Fruit fly (Drosophila melanogaster) whole organism, wandering third instar larva: ENCODE measurements around the gene FoxK.

Source experiments
- CG32264 ChIP-seq: fragments of 200-800 bp; sonication (Bioruptor generic); optimal IDR thresholded peaks from 2 replicates; lab custom pipeline; 2016; ENCODE audit warnings: missing biosample characterization, missing genetic modification characterization
- CG9705 ChIP-seq: fragments of 200-800 bp; sonication (Bioruptor generic); optimal IDR thresholded peaks from 2 replicates; lab custom pipeline; 2018; ENCODE audit warnings: missing biosample characterization, mild to moderate bottlenecking, missing genetic modification characterization
- CrebA ChIP-seq: fragments of 200-800 bp; sonication (Bioruptor generic); optimal IDR thresholded peaks from 2 replicates; lab custom pipeline; 2016; ENCODE audit warnings: missing biosample characterization, mild to moderate bottlenecking, missing genetic modification characterization, borderline replicate concordance
- Dfd ChIP-seq: fragments of >200 bp; optimal IDR thresholded peaks from 2 replicates; lab custom pipeline; 2017; ENCODE audit warnings: missing biosample characterization, missing genetic modification characterization
- Dif ChIP-seq: fragments of 200-275, 200-300 bp; sonication (Bioruptor generic); optimal IDR thresholded peaks from 2 replicates; lab custom pipeline; 2018; ENCODE audit warnings: missing biosample characterization, missing genetic modification characterization; ENCODE audit not compliant: partially characterized antibody
- GATAd ChIP-seq: sonication (Bioruptor generic); optimal IDR thresholded peaks from 2 replicates; lab custom pipeline; 2016; ENCODE audit warnings: missing biosample characterization, missing genetic modification characterization
- HLH106 ChIP-seq: fragments of 200-800 bp; optimal IDR thresholded peaks from 3 replicates; lab custom pipeline; 2019; ENCODE audit warnings: missing biosample characterization, mild to moderate bottlenecking, missing genetic modification characterization, moderate library complexity
- Hr78 ChIP-seq: fragments of >200 bp; optimal IDR thresholded peaks from 2 replicates; lab custom pipeline; 2017; ENCODE audit warnings: missing biosample characterization, missing genetic modification characterization
- Hr83 ChIP-seq: fragments of 200-300 bp; sonication (Bioruptor generic); optimal IDR thresholded peaks from 2 replicates; lab custom pipeline; 2016; ENCODE audit warnings: missing biosample characterization, mild to moderate bottlenecking, missing genetic modification characterization, moderate library complexity; ENCODE audit not compliant: poor library complexity, severe bottlenecking
- Jra ChIP-seq: sonication (Bioruptor generic); optimal IDR thresholded peaks from 2 replicates; lab custom pipeline; 2016; ENCODE audit warnings: missing biosample characterization, missing genetic modification characterization
- N ChIP-seq: fragments of >200 bp; optimal IDR thresholded peaks from 2 replicates; lab custom pipeline; 2018; ENCODE audit warnings: missing biosample characterization, missing external identifiers, missing genetic modification characterization
- OdsH ChIP-seq: fragments of 200-800 bp; sonication (Bioruptor generic); optimal IDR thresholded peaks from 2 replicates; lab custom pipeline; 2016; ENCODE audit warnings: missing biosample characterization, mild to moderate bottlenecking, missing genetic modification characterization
- Rel ChIP-seq, 2 experiments: fragments of 200-800 bp; sonication (Bioruptor generic) in 1 of 2; optimal IDR thresholded peaks; 2 replicates in 1 of 2; 3 replicates in 1 of 2; lab custom pipeline; 2016 to 2019; ENCODE audit warnings: mild to moderate bottlenecking in 2 of 2, missing biosample characterization in 2 of 2, missing genetic modification characterization in 2 of 2, moderate library complexity in 1 of 2
- Sp1 ChIP-seq: fragments of 200-800 bp; sonication (Bioruptor generic); optimal IDR thresholded peaks from 3 replicates; lab custom pipeline; 2019; ENCODE audit warnings: missing biosample characterization, mild to moderate bottlenecking, missing genetic modification characterization, moderate library complexity
- brk ChIP-seq: fragments of 200-800 bp; sonication (Bioruptor generic); optimal IDR thresholded peaks from 2 replicates; lab custom pipeline; 2016; ENCODE audit warnings: missing biosample characterization, mild to moderate bottlenecking, missing genetic modification characterization
- dmrt93B ChIP-seq: fragments of 200-800 bp; sonication (Bioruptor generic); optimal IDR thresholded peaks from 2 replicates; lab custom pipeline; 2018; ENCODE audit warnings: missing biosample characterization, mild to moderate bottlenecking, missing genetic modification characterization
- ey ChIP-seq: fragments of 200-800 bp; sonication (Bioruptor generic); optimal IDR thresholded peaks from 2 replicates; lab custom pipeline; 2016; ENCODE audit warnings: missing biosample characterization, missing genetic modification characterization
- foxo ChIP-seq, 2 experiments: fragments of 200-800 bp; sonication (Bioruptor generic); optimal IDR thresholded peaks; 2 replicates in 1 of 2; 3 replicates in 1 of 2; lab custom pipeline; 2016 to 2017; ENCODE audit warnings: missing biosample characterization in 2 of 2, missing genetic modification characterization in 2 of 2
- fru ChIP-seq: fragments of 200-800 bp; sonication (Bioruptor generic); optimal IDR thresholded peaks from 3 replicates; lab custom pipeline; 2016; ENCODE audit warnings: missing biosample characterization, mild to moderate bottlenecking, missing genetic modification characterization
- h ChIP-seq: fragments of 200-800 bp; sonication (Bioruptor generic); optimal IDR thresholded peaks from 3 replicates; lab custom pipeline; 2016; ENCODE audit warnings: missing biosample characterization, mild to moderate bottlenecking, missing genetic modification characterization
- jim ChIP-seq: fragments of 175-275, 200-325 bp; sonication (Bioruptor generic); optimal IDR thresholded peaks from 2 replicates; lab custom pipeline; 2016; ENCODE audit warnings: missing biosample characterization, mild to moderate bottlenecking, missing genetic modification characterization
- lola ChIP-seq: fragments of >200 bp; optimal IDR thresholded peaks from 2 replicates; lab custom pipeline; 2017; ENCODE audit warnings: missing biosample characterization, missing genetic modification characterization
- pan ChIP-seq: fragments of >200 bp; optimal IDR thresholded peaks from 2 replicates; lab custom pipeline; 2017
- psq ChIP-seq: fragments of 200-800 bp; sonication (Bioruptor generic); optimal IDR thresholded peaks from 3 replicates; lab custom pipeline; 2017; ENCODE audit warnings: missing biosample characterization, mild to moderate bottlenecking, missing genetic modification characterization, moderate library complexity
- rgr ChIP-seq: fragments of 200-800 bp; sonication (Bioruptor generic); optimal IDR thresholded peaks from 3 replicates; lab custom pipeline; 2016; ENCODE audit warnings: missing biosample characterization, mild to moderate bottlenecking, missing genetic modification characterization
- sv ChIP-seq: fragments of 200-800 bp; sonication (Bioruptor generic); optimal IDR thresholded peaks from 3 replicates; lab custom pipeline; 2016; ENCODE audit warnings: missing biosample characterization, missing genetic modification characterization
- tai ChIP-seq: sonication (Bioruptor generic); optimal IDR thresholded peaks from 2 replicates; lab custom pipeline; 2016; ENCODE audit warnings: missing biosample characterization, missing genetic modification characterization
- usp ChIP-seq: fragments of >200 bp; optimal IDR thresholded peaks from 2 replicates; lab custom pipeline; 2017; ENCODE audit warnings: missing biosample characterization, missing genetic modification characterization
- woc ChIP-seq: sonication (Bioruptor generic); optimal IDR thresholded peaks from 2 replicates; lab custom pipeline; 2016; ENCODE audit warnings: missing biosample characterization, mild to moderate bottlenecking, missing genetic modification characterization

FoxK gene

DNA sequence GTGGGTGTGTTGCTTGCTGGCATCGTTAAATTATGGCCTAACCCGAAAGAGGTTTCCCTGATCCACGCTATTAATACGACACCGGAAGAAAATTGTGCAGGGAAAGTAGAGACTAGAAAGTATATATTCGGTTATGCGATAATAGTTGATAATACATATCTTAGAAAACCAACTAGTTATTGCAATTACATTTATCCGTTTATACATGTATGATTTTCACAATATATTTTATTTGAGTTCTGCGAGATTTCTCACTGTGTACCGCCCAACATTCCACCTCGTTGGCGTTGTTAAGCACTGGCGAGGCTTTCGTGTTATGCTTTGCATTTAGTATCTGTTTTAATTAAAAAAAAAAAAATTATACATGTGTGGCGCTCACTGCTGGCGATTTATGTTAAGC, 34.8 kb upstream of the FoxK start:
- peak; percentile 7 for TF ChIP-seq psq (GFP tag; lab: Kevin White, UChicago)
- TF ChIP-seq ey: peak; percentile 7
- TF ChIP-seq GATAd (GFP tag; lab: Kevin White, UChicago): no peak
- peak; percentile 26 for TF ChIP-seq rgr (GFP tag; lab: Kevin White, UChicago)
- peak; percentile 10 for TF ChIP-seq woc
- peak; percentile 4 for TF ChIP-seq OdsH (GFP tag; lab: Kevin White, UChicago)
- TF ChIP-seq foxo (GFP tag; optimal IDR thresholded peaks at IDR 0.05; lab: Kevin White, UChicago): peak in 1 of 2 experiments; percentile 26
- TF ChIP-seq CG9705 (GFP tag; lab: Kevin White, UChicago): no peak
- peak; percentile 18 for TF ChIP-seq HLH106
- TF ChIP-seq Sp1 (GFP tag; lab: Kevin White, UChicago): peak; percentile 15
- TF ChIP-seq fru (GFP tag; lab: Kevin White, UChicago): peak; percentile 20
- TF ChIP-seq N: no peak
- TF ChIP-seq h (GFP tag; lab: Kevin White, UChicago): peak; percentile 47

DNA sequence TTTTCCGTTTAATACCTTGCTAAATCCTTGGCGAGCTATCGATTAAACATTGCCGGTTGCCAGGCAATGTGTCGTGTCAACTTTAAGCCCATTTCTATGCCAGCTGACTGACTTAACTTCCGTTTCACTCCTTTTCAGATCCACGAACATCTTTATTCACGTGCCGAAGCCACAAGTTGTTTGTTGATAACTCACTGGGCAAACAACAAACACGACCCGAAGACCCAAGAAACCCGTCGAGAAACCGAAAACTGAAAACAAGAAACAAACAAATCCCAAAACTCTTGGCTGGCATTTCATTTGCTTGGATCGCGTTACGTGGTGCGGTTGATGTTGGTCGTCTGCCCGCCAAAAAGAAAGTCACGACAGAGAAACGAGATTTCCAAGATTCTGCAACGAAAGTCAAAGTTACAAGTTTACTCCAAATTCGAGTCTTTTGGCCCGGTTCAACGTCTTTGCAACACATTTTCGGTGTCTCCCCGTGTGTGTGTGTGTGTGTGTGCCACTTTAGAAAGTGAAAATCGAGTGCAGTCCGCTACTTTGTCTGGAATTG, 30.2 kb upstream of the FoxK start, which contains the start of gene CG6216:
TSS of gene CG6216 (minus strand) at position 51 of the 553 bp plus-strand sequence.
- no peak for TF ChIP-seq h (GFP tag; lab: Kevin White, UChicago)
- no peak for TF ChIP-seq ey
- TF ChIP-seq Dfd (GFP tag; lab: Kevin White, UChicago): no peak

DNA sequence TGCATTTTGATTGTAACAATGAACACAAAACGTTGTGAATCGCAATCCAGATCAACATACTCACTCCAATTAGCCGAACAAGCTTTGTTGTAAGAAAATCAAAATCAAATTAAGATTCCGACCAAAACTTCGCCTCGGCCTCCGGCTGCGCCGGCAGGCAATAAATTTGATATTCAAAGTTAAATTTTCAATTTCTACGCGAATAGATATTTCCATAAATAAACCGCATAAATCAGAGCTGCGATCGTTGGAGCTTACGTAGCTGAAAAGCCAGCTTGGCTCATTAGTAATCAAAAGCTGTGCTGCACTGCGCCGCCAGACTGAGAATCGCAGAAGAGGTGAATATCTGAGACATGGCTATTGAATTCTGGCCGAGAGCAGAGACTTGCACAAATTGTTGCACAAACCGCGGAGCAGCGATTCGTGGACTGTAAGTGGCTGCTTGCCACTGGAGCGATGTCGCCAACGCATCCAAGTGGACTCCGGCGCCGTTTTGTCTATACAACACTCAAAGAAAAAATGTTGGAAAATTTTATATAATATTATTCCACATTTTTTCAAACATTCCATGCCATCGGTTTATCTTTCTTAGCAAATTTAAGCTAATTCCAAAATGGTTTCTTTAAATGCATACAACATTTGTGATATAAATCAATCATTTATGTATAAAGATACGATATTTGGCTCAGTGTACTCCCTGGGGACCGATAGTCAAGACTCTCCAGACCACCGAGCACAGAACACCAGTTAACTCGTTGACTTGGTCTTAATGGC, 28.1 kb upstream of the FoxK start:
- TF ChIP-seq psq (GFP tag; lab: Kevin White, UChicago) (no peak), jim (GFP tag; lab: Kevin White, UChicago) (no peak), h (GFP tag; lab: Kevin White, UChicago) (no peak), lola (no peak), CrebA (GFP tag; lab: Kevin White, UChicago) (no peak), CG32264 (GFP tag; lab: Kevin White, UChicago) (no peak), dmrt93B (no peak), Rel (GFP tag; optimal IDR thresholded peaks at IDR 0.05; lab: Kevin White, UChicago) (no peak), Rel (tag; optimal IDR thresholded peaks at IDR 0.05; lab: Kevin White, UChicago) (no peak)

DNA sequence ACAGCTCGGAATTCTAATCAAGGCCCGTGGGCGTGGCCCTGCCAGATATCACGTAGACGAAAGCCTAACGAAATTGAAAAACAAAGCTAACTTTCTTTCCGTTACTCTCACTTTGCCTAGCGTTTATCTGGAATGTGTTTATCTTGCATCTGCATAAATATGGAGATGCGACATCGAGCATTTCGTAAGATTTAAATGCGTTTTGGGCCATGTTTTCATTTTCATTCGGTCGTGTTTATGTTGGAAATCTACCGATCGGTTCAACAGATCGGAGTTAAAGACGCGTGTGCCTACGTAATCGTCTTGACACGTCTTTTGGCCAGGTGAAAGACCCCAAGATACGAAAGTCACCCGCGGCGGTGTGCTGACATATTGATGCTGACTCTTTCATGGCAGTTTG, 27.1 kb upstream of the FoxK start:
- TF ChIP-seq sv (GFP tag; lab: Kevin White, UChicago) (no peak), woc (no peak), usp (GFP tag; lab: Kevin White, UChicago) (no peak), Rel (GFP tag; optimal IDR thresholded peaks at IDR 0.05; lab: Kevin White, UChicago) (no peak), Rel (tag; optimal IDR thresholded peaks at IDR 0.05; lab: Kevin White, UChicago) (no peak)
- TF ChIP-seq, all 38 proteins: peak for 0

DNA sequence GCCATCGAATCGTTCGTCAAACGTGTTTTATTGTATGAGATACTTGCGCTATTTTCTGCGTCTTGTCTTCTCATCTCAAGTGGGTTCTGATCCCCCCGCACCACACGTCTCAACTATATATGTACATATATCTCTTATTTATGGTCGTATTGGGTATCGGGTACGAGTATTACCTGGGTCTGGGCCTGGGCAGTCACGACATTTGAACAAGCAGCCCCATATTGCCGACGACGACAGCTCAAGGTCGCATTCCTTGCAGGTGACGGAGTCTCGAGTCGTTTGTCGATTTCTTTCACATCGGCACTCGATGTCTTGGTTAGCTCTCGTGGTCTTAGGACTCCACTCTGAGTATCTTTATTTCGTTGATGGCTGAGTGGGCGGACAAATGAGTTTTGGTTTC, 24.5 kb upstream of the FoxK start:
- TF ChIP-seq usp (GFP tag; lab: Kevin White, UChicago): no peak
- no peak for TF ChIP-seq CG32264 (GFP tag; lab: Kevin White, UChicago)
- no peak for TF ChIP-seq sv (GFP tag; lab: Kevin White, UChicago)
- no peak for TF ChIP-seq Dif (GFP tag; lab: Kevin White, UChicago)
- no peak for TF ChIP-seq OdsH (GFP tag; lab: Kevin White, UChicago)
- TF ChIP-seq tai (GFP tag; lab: Kevin White, UChicago): no peak
- no peak for TF ChIP-seq Dfd (GFP tag; lab: Kevin White, UChicago)
- TF ChIP-seq CG9705 (GFP tag; lab: Kevin White, UChicago): no peak
- TF ChIP-seq foxo (GFP tag; optimal IDR thresholded peaks at IDR 0.05; lab: Kevin White, UChicago): no peak
- TF ChIP-seq h (GFP tag; lab: Kevin White, UChicago): no peak
- TF ChIP-seq ey: no peak
- no peak for TF ChIP-seq pan (lab: Kevin White, UChicago)
- TF ChIP-seq Hr78: no peak
- TF ChIP-seq GATAd (GFP tag; lab: Kevin White, UChicago): no peak
- TF ChIP-seq lola: no peak

DNA sequence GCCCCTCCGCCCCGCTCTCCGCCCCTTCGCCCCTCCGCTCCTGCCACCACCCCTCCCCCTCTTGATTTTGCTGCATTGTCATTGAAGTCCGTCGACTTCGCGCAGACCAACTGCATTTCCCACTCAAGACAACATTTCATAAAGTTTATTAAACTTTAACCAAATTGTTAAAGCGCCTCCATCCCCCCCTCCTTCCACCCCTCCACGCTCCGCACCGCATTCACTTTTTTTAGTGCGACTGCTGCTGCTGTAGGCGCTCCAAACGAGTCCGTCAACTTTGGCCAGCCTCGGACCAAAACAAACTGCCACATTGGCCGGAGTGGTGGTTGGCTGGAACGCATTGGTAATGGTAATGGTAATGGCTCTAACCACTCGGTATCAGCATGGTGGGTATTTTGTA, 18.3 kb upstream of the FoxK start:
- TF ChIP-seq Hr83 (GFP tag; lab: Kevin White, UChicago) (no peak), ey (no peak), Jra (GFP tag; lab: Kevin White, UChicago) (no peak), usp (GFP tag; lab: Kevin White, UChicago) (no peak), N (no peak), woc (no peak), GATAd (GFP tag; lab: Kevin White, UChicago) (no peak), Dif (GFP tag; lab: Kevin White, UChicago) (no peak), Dfd (GFP tag; lab: Kevin White, UChicago) (no peak), OdsH (GFP tag; lab: Kevin White, UChicago) (no peak), brk (GFP tag; lab: Kevin White, UChicago) (no peak), CG32264 (GFP tag; lab: Kevin White, UChicago) (no peak)
